Worm (Caenorhabditis elegans) whole organism, mixed stage, embryonic: ENCODE measurements around the gene mai-1.
A peak's percentile ranks its signal among the peaks of the same experiment; 100 is the strongest.

Source experiments
- M03D4.4 ChIP-seq: sonication (generic microtip); optimal IDR thresholded peaks from 2 replicates; lab custom pipeline; 2017; ENCODE audit warnings: mild to moderate bottlenecking, missing genetic modification characterization, missing compliant biosample characterization
- lin-13 ChIP-seq: fragments of 150-350 bp; optimal IDR thresholded peaks from 2 replicates; lab custom pipeline; 2014; ENCODE audit warnings: missing biosample characterization, missing genetic modification characterization
- lsy-2 ChIP-seq: fragments of 150-350 bp; optimal IDR thresholded peaks from 2 replicates; lab custom pipeline; 2014; ENCODE audit warnings: missing biosample characterization, missing genetic modification characterization
- nhr-12 ChIP-seq: fragments of 150-350 bp; optimal IDR thresholded peaks from 2 replicates; lab custom pipeline; 2014; ENCODE audit warnings: missing biosample characterization, missing genetic modification characterization
- nhr-76 ChIP-seq: sonication (generic microtip); optimal IDR thresholded peaks from 2 replicates; lab custom pipeline; 2017; ENCODE audit warnings: missing biosample characterization, missing genetic modification characterization
- snpc-4 ChIP-seq: fragments of 150-350 bp; optimal IDR thresholded peaks from 2 replicates; lab custom pipeline; 2014; ENCODE audit warnings: missing biosample characterization, missing genetic modification characterization
- unc-62 ChIP-seq: fragments of 150-350 bp; optimal IDR thresholded peaks from 2 replicates; lab custom pipeline; 2014; ENCODE audit warnings: missing biosample characterization, missing genetic modification reagents, missing genetic modification characterization

DNA sequence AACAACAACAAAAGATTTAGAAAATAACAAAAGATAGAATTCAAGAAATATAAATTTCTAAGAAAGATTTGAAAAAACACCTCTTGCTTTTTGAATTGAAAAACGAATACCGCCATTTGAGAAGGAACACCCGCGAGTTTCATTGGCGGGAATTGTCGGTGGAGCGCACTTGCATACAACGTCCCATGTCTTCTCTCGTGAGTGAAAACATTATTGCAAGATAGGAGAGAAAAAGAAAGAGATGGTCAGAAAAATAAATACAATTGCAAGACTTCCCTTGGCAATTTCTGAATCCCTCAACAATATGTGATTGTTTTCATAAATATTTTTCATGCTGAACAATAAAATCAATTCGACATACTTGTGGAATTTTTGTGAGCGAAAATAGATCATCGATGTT is 10.3 kb downstream of the mai-1 start, which contains the start of gene K10B3.5:
- TF ChIP-seq unc-62 (GFP tag; lab: Kevin White, UChicago), result no peak
- TF ChIP-seq lin-13 (tag; lab: Kevin White, UChicago), result peak; percentile 77
- peak; percentile 66 for TF ChIP-seq lsy-2
- no peak for TF ChIP-seq M03D4.4 (tag; lab: Kevin White, UChicago)
- TF ChIP-seq nhr-12 (tag; lab: Kevin White, UChicago), result no peak
- TF ChIP-seq snpc-4, result no peak
- no peak for TF ChIP-seq nhr-76 (tag; lab: Kevin White, UChicago)
